Worm (Caenorhabditis elegans): ENCODE measurements around the gene dpy-11.

The dpy-11 gene

DNA sequence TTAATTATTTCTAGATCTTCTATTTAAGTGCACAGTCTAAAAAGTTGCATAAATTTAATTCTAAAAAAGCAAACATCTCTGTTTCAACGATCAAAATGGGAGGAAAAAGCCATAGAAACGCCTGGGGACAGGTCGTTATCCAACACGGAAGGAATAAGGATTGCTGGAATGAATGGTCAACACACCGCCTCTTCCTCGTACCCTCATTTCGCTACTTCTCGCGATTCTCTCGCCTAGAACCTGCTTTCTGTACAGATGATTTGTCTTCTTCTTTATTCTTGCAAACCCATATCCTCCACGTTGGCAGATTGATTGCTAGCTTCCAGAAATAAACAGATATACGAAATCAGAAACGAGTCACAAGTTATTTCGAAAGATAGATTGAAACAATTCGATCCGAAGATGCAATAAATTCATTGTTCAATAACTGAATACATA lies at the start of gene dpy-11:
Gene dpy-11, minus strand, starts transcription at position 354 of the 438 bp plus-strand sequence.
- peak; percentile 79 for TF ChIP-seq hlh-11 (tag; optimal IDR thresholded peaks at IDR 0.05)
- TF ChIP-seq lir-3 (tag; optimal IDR thresholded peaks at IDR 0.05) = no peak
- TF ChIP-seq ceh-82 (tag; optimal IDR thresholded peaks at IDR 0.05) = no peak
- no peak for TF ChIP-seq daf-12 (tag; optimal IDR thresholded peaks at IDR 0.05)
- TF ChIP-seq spr-1 (tag; optimal IDR thresholded peaks at IDR 0.05) = peak; percentile 53
- no peak for TF ChIP-seq F49E8.2 (tag; optimal IDR thresholded peaks at IDR 0.05; ENCODE audit: borderline replicate concordance)
- no peak for TF ChIP-seq ztf-11 (tag; optimal IDR thresholded peaks at IDR 0.05)
- peak; percentile 49 to 58 for TF ChIP-seq lsy-2 (tag; optimal IDR thresholded peaks at IDR 0.05)
- peak; percentile 53 for TF ChIP-seq lin-38 (GFP tag; IDR thresholded peaks at IDR 0.05)
- TF ChIP-seq Y48G9A.11 (GFP tag; IDR thresholded peaks at IDR 0.05) = peak; percentile 36; the same call in 1 of the 2 replicates
- peak; percentile 36 for TF ChIP-seq nhr-28 (tag; optimal IDR thresholded peaks at IDR 0.05)
- no peak for TF ChIP-seq skn-1 (tag; optimal IDR thresholded peaks at IDR 0.05)
- peak; percentile 35; the same call in 1 of the 2 replicates for TF ChIP-seq ZK337.2 (GFP tag; IDR thresholded peaks at IDR 0.05)
- no peak for TF ChIP-seq lin-39 (tag; optimal IDR thresholded peaks at IDR 0.05)
- 0 out of 2 replicates have a peak, but pooled peaks have one; percentile 8 for TF ChIP-seq php-3 (GFP tag; IDR thresholded peaks at IDR 0.05)
- TF ChIP-seq zip-2 (tag; optimal IDR thresholded peaks at IDR 0.05) = no peak
- no peak for TF ChIP-seq vab-7 (GFP tag; IDR thresholded peaks at IDR 0.05)
- no peak for TF ChIP-seq saeg-2 (GFP tag; IDR thresholded peaks at IDR 0.05)
- no peak for TF ChIP-seq fkh-10 (GFP tag; optimal IDR thresholded peaks at IDR 0.05)
- peak; percentile 75 for TF ChIP-seq mxl-3 (GFP tag; optimal IDR thresholded peaks at IDR 0.05)
- TF ChIP-seq mes-2 (tag; optimal IDR thresholded peaks at IDR 0.05; ENCODE audit: poor library complexity, severe bottlenecking) = peak; percentile 55
- no peak for TF ChIP-seq ces-1 (GFP tag; optimal IDR thresholded peaks at IDR 0.05)
- TF ChIP-seq ctbp-1 (GFP tag; IDR thresholded peaks at IDR 0.05) = 0 out of 2 replicates have a peak, but pooled peaks have one; percentile 36
- TF ChIP-seq nhr-25 (tag; optimal IDR thresholded peaks at IDR 0.05; ENCODE audit: borderline replicate concordance, insufficient read depth) = peak; percentile 55
- peak; percentile 49; the same call in 1 of the 2 replicates for TF ChIP-seq mdt-29 (GFP tag; IDR thresholded peaks at IDR 0.05)
- TF ChIP-seq tra-1 (GFP tag; IDR thresholded peaks at IDR 0.05) = 0 out of 2 replicates have a peak, but pooled peaks have one; percentile 48
- TF ChIP-seq dpl-1 (GFP tag; optimal IDR thresholded peaks at IDR 0.05) = no peak
- TF ChIP-seq madf-5 (GFP tag; IDR thresholded peaks at IDR 0.05) = no peak
- TF ChIP-seq daf-19 (GFP tag; conservative IDR thresholded peaks at IDR 0.05) = no peak
- no peak for TF ChIP-seq nhr-237 (tag; optimal IDR thresholded peaks at IDR 0.05)
- TF ChIP-seq lin-29 (GFP tag; IDR thresholded peaks at IDR 0.05) = no peak
- TF ChIP-seq T20F7.1 (GFP tag; optimal IDR thresholded peaks at IDR 0.05) = peak; percentile 37
- 0 out of 2 replicates have a peak, but pooled peaks have one; percentile 15 for TF ChIP-seq lin-1 (GFP tag; IDR thresholded peaks at IDR 0.05)
- no peak for TF ChIP-seq cey-2 (tag; optimal IDR thresholded peaks at IDR 0.05; ENCODE audit: borderline replicate concordance, insufficient read depth)
- TF ChIP-seq D1046.2 (GFP tag; IDR thresholded peaks at IDR 0.05) = no peak
- TF ChIP-seq mdl-1 (tag; optimal IDR thresholded peaks at IDR 0.05) = peak in 1 of 2 experiments; percentile 48
- no peak for TF ChIP-seq hlh-30 (tag; optimal IDR thresholded peaks at IDR 0.05; ENCODE audit: insufficient read depth)
- no peak for TF ChIP-seq R02D3.7 (tag; optimal IDR thresholded peaks at IDR 0.05)
- TF ChIP-seq Y75B8A.6 (GFP tag; IDR thresholded peaks at IDR 0.05) = peak; percentile 91
- TF ChIP-seq dmd-9 (GFP tag; IDR thresholded peaks at IDR 0.05) = no peak
- TF ChIP-seq zag-1 (tag; optimal IDR thresholded peaks at IDR 0.05) = no peak
- no peak for TF ChIP-seq unc-62 (GFP tag; optimal IDR thresholded peaks at IDR 0.05 in 1 of 2)
- TF ChIP-seq unc-62 (tag; optimal IDR thresholded peaks at IDR 0.05) = no peak
- TF ChIP-seq egl-27 (tag; optimal IDR thresholded peaks at IDR 0.05) = no peak
- TF ChIP-seq attf-4 (tag; optimal IDR thresholded peaks at IDR 0.05) = no peak
- peak; percentile 57 for TF ChIP-seq nhr-6 (tag; optimal IDR thresholded peaks at IDR 0.05)
- no peak for TF ChIP-seq nhr-76 (tag; optimal IDR thresholded peaks at IDR 0.05)
- TF ChIP-seq ceh-20 (GFP tag; IDR thresholded peaks at IDR 0.05) = no peak
- TF ChIP-seq tag-97 (GFP tag; IDR thresholded peaks at IDR 0.05) = no peak
- no peak for TF ChIP-seq pqm-1 (tag; optimal IDR thresholded peaks at IDR 0.05)
- no peak for TF ChIP-seq nhr-10 (tag; optimal IDR thresholded peaks at IDR 0.05)

Measured in whole organism, L4 larva.